Worm (Caenorhabditis elegans) whole organism, L4 larva: ENCODE results near the gene srt-8.

Source experiments
- D1046.2 ChIP-seq: fragments of 200-800 bp; sonication (Bioruptor generic); IDR thresholded peaks from 2 replicates; pipeline ENCODE4 v1.3.6; 2022; ENCODE audit warnings: missing genetic modification characterization, missing compliant biosample characterization
- F10B5.3 ChIP-seq: sonication (generic microtip); optimal IDR thresholded peaks from 2 replicates; lab custom pipeline; 2016; ENCODE audit warnings: mild to moderate bottlenecking, missing genetic modification characterization, missing compliant biosample characterization
- F37D6.2 ChIP-seq: sonication (generic microtip); optimal IDR thresholded peaks from 2 replicates; lab custom pipeline; 2016; ENCODE audit warnings: mild to moderate bottlenecking, missing genetic modification characterization, missing compliant biosample characterization
- Y105C5A.15 ChIP-seq: fragments of 200-800 bp; sonication (Bioruptor generic); IDR thresholded peaks from 2 replicates; pipeline ENCODE4 v1.3.6; 2022; ENCODE audit warnings: missing genetic modification characterization, missing compliant biosample characterization
- Y48G9A.11 ChIP-seq: fragments of 200-800 bp; sonication (Bioruptor generic); IDR thresholded peaks from 2 replicates; pipeline ENCODE4 v1.3.6; 2022; ENCODE audit warnings: missing genetic modification reagents, missing genetic modification characterization, missing compliant biosample characterization
- Y5F2A.4 ChIP-seq: fragments of 200-800 bp; sonication (Bioruptor generic); optimal IDR thresholded peaks from 2 replicates; lab custom pipeline; 2018; ENCODE audit warnings: mild to moderate bottlenecking, missing genetic modification characterization, missing compliant biosample characterization
- aha-1 ChIP-seq: fragments of 150-350 bp; peaks from one replicate; lab custom pipeline; 2014; ENCODE audit warnings: missing biosample characterization, missing genetic modification characterization
- arid-1 ChIP-seq: fragments of 200-800 bp; sonication (Bioruptor generic); conservative IDR thresholded peaks from 2 replicates; pipeline ENCODE4 v1.3.6; 2022; ENCODE audit warnings: missing genetic modification reagents, missing genetic modification characterization, missing compliant biosample characterization
- ceh-20 ChIP-seq: fragments of 200-800 bp; sonication (Bioruptor generic); IDR thresholded peaks from 2 replicates; pipeline ENCODE4 v1.3.6; 2022; ENCODE audit warnings: missing genetic modification reagents, missing genetic modification characterization, missing compliant biosample characterization
- ceh-28 ChIP-seq: fragments of 150-350 bp; optimal IDR thresholded peaks from 2 replicates; lab custom pipeline; 2014; ENCODE audit warnings: missing biosample characterization, missing genetic modification reagents, missing genetic modification characterization
- ceh-62 ChIP-seq: sonication (generic microtip); optimal IDR thresholded peaks from 2 replicates; lab custom pipeline; 2017; ENCODE audit warnings: missing biosample characterization, missing genetic modification characterization
- ces-1 ChIP-seq: fragments of 150-350 bp; sonication (generic microtip); optimal IDR thresholded peaks from 4 replicates; lab custom pipeline; 2014; ENCODE audit warnings: missing biosample characterization, missing genetic modification reagents, missing genetic modification characterization
- ctbp-1 ChIP-seq: fragments of 200-800 bp; sonication (Bioruptor generic); IDR thresholded peaks from 2 replicates; pipeline ENCODE4 v1.3.6; 2022; ENCODE audit warnings: missing genetic modification reagents, missing genetic modification characterization, missing compliant biosample characterization
- daf-8 ChIP-seq: fragments of 200-800 bp; sonication (Bioruptor generic); IDR thresholded peaks from 2 replicates; pipeline ENCODE4 v1.3.6; 2022; ENCODE audit warnings: missing genetic modification characterization, missing compliant biosample characterization
- dmd-6 ChIP-seq: fragments of 200-800 bp; sonication (Bioruptor generic); IDR thresholded peaks from 2 replicates; pipeline ENCODE4 v1.3.6; 2022; ENCODE audit warnings: missing genetic modification reagents, missing genetic modification characterization, missing compliant biosample characterization
- duxl-1 ChIP-seq: sonication (generic microtip); optimal IDR thresholded peaks from 2 replicates; lab custom pipeline; 2016; ENCODE audit warnings: mild to moderate bottlenecking, missing genetic modification characterization, moderate library complexity, missing compliant biosample characterization; ENCODE audit not compliant: poor library complexity
- egl-27 ChIP-seq: sonication (generic microtip); optimal IDR thresholded peaks from 3 replicates; lab custom pipeline; 2017; ENCODE audit warnings: missing biosample characterization, missing genetic modification reagents, missing genetic modification characterization
- egl-43 ChIP-seq: fragments of 200-800 bp; sonication (Bioruptor generic); IDR thresholded peaks from 2 replicates; pipeline ENCODE4 v1.3.6; 2022; ENCODE audit warnings: missing genetic modification reagents, missing genetic modification characterization, missing compliant biosample characterization
- gei-8 ChIP-seq: fragments of 200-800 bp; sonication (Bioruptor generic); optimal IDR thresholded peaks from 2 replicates; lab custom pipeline; 2018; ENCODE audit warnings: mild to moderate bottlenecking, missing genetic modification characterization, missing compliant biosample characterization
- jun-1 ChIP-seq: fragments of 150-350 bp; optimal IDR thresholded peaks from 2 replicates; lab custom pipeline; 2014; ENCODE audit warnings: missing biosample characterization, missing genetic modification reagents, missing genetic modification characterization
- lin-1 ChIP-seq: fragments of 200-800 bp; sonication (Bioruptor generic); IDR thresholded peaks from 2 replicates; pipeline ENCODE4 v1.3.6; 2022; ENCODE audit warnings: missing genetic modification reagents, missing genetic modification characterization, missing compliant biosample characterization
- lin-13 ChIP-seq: fragments of 150-350 bp; optimal IDR thresholded peaks from 2 replicates; lab custom pipeline; 2014; ENCODE audit warnings: missing biosample characterization, missing genetic modification reagents, missing genetic modification characterization
- lin-29 ChIP-seq: fragments of 200-800 bp; sonication (Bioruptor generic); IDR thresholded peaks from 2 replicates; pipeline ENCODE4 v1.3.6; 2022; ENCODE audit warnings: missing genetic modification reagents, missing genetic modification characterization, missing compliant biosample characterization
- mxl-2 ChIP-seq: fragments of 200-800 bp; sonication (Bioruptor generic); conservative IDR thresholded peaks from 2 replicates; pipeline ENCODE4 v1.3.6; 2022; ENCODE audit warnings: missing genetic modification reagents, missing genetic modification characterization, missing compliant biosample characterization
- nhr-237 ChIP-seq: sonication (generic microtip); optimal IDR thresholded peaks from 2 replicates; lab custom pipeline; 2017; ENCODE audit warnings: missing biosample characterization, missing genetic modification characterization
- nhr-25 ChIP-seq: sonication (generic microtip); optimal IDR thresholded peaks from 2 replicates; lab custom pipeline; 2017; ENCODE audit warnings: missing genetic modification characterization, mild to moderate bottlenecking, missing compliant biosample characterization, antibody characterized with exemption, moderate library complexity, borderline replicate concordance; ENCODE audit not compliant: insufficient read depth
- nhr-28 ChIP-seq: fragments of 150-350 bp; optimal IDR thresholded peaks from 2 replicates; lab custom pipeline; 2014; ENCODE audit warnings: missing biosample characterization, missing genetic modification characterization
- nhr-48 ChIP-seq: sonication (generic microtip); optimal IDR thresholded peaks from 2 replicates; lab custom pipeline; 2016; ENCODE audit warnings: mild to moderate bottlenecking, missing genetic modification characterization, missing compliant biosample characterization
- nhr-6 ChIP-seq: fragments of 150-350 bp; optimal IDR thresholded peaks from 2 replicates; lab custom pipeline; 2014; ENCODE audit warnings: missing biosample characterization, missing genetic modification characterization
- pqm-1 ChIP-seq: sonication (generic microtip); optimal IDR thresholded peaks from 2 replicates; lab custom pipeline; 2017; ENCODE audit warnings: missing biosample characterization, missing genetic modification characterization
- saeg-2 ChIP-seq: fragments of 200-800 bp; sonication (Bioruptor generic); IDR thresholded peaks from 2 replicates; pipeline ENCODE4 v1.3.6; 2022; ENCODE audit warnings: missing genetic modification reagents, missing genetic modification characterization, missing compliant biosample characterization
- sdz-12 ChIP-seq: fragments of 200-800 bp; sonication (Bioruptor generic); optimal IDR thresholded peaks from 2 replicates; lab custom pipeline; 2018; ENCODE audit warnings: mild to moderate bottlenecking, missing genetic modification characterization, missing compliant biosample characterization
- snpc-4 ChIP-seq: fragments of 150-350 bp; optimal IDR thresholded peaks from 2 replicates; lab custom pipeline; 2014; ENCODE audit warnings: missing biosample characterization, missing genetic modification characterization
- spr-3 ChIP-seq: fragments of 200-800 bp; sonication (Bioruptor generic); optimal IDR thresholded peaks from 2 replicates; lab custom pipeline; 2018; ENCODE audit warnings: mild to moderate bottlenecking, missing genetic modification characterization, missing compliant biosample characterization
- tag-97 ChIP-seq: fragments of 200-800 bp; sonication (Bioruptor generic); IDR thresholded peaks from 2 replicates; pipeline ENCODE4 v1.3.6; 2022; ENCODE audit warnings: missing genetic modification characterization, missing compliant biosample characterization
- vab-7 ChIP-seq: fragments of 200-800 bp; sonication (Bioruptor generic); IDR thresholded peaks from 2 replicates; pipeline ENCODE4 v1.3.6; 2022; ENCODE audit warnings: missing genetic modification reagents, missing genetic modification characterization, missing compliant biosample characterization
- zip-2 ChIP-seq: fragments of 150-350 bp; optimal IDR thresholded peaks from 2 replicates; lab custom pipeline; 2014; ENCODE audit warnings: missing biosample characterization, missing genetic modification characterization
- ztf-11 ChIP-seq: fragments of 150-350 bp; optimal IDR thresholded peaks from 2 replicates; lab custom pipeline; 2014; ENCODE audit warnings: missing biosample characterization, missing genetic modification characterization
- ztf-7 ChIP-seq: fragments of 150-350 bp; optimal IDR thresholded peaks from 2 replicates; lab custom pipeline; 2014; ENCODE audit warnings: missing biosample characterization, missing genetic modification characterization

srt-8 gene

ce11 chrV:3113751-3114150 lies 27.4 kb downstream of the srt-8 start, which contains the start of gene Y73C8C.8:
Gene Y73C8C.8 (minus strand): TSS chrV:3113851.
- no peak for TF ChIP-seq ztf-11 (tag; lab: Kevin White, UChicago)
- no peak for TF ChIP-seq Y48G9A.11 (GFP tag; lab: Robert Waterston, UW)
- TF ChIP-seq ztf-7 (tag; lab: Kevin White, UChicago) = no peak
- TF ChIP-seq tag-97 (GFP tag; lab: Robert Waterston, UW) = no peak
- no peak for TF ChIP-seq vab-7 (GFP tag; lab: Robert Waterston, UW)
- no peak for TF ChIP-seq arid-1 (GFP tag; lab: Robert Waterston, UW)
- TF ChIP-seq zip-2 (tag; lab: Kevin White, UChicago) = no peak
- no peak for TF ChIP-seq Y5F2A.4 (GFP tag; lab: Kevin White, UChicago)
- TF ChIP-seq egl-43 (GFP tag; lab: Robert Waterston, UW) = no peak
- no peak for TF ChIP-seq egl-27 (tag; lab: Kevin White, UChicago)
- no peak for TF ChIP-seq ceh-20 (GFP tag; lab: Robert Waterston, UW)
- TF ChIP-seq ceh-62 (tag; lab: Kevin White, UChicago) = no peak
- TF ChIP-seq saeg-2 (GFP tag; lab: Robert Waterston, UW) = no peak
- no peak for TF ChIP-seq gei-8
- no peak for TF ChIP-seq nhr-25 (tag; lab: Kevin White, UChicago)
- TF ChIP-seq lin-29 = no peak
- no peak for TF ChIP-seq lin-1 (GFP tag; lab: Robert Waterston, UW)
- no peak for TF ChIP-seq nhr-6 (tag; lab: Kevin White, UChicago)
- TF ChIP-seq sdz-12 (GFP tag; lab: Kevin White, UChicago) = no peak
- TF ChIP-seq D1046.2 = no peak

ce11 chrV:3114973-3115372 lies 28.6 kb downstream of the srt-8 start, which contains the start of gene Y73C8C.3:
Gene Y73C8C.3 (plus strand): TSS chrV:3115273.
- TF ChIP-seq jun-1 (tag; lab: Kevin White, UChicago) = no peak
- TF ChIP-seq nhr-237 (tag; lab: Kevin White, UChicago) = no peak
- no peak for TF ChIP-seq snpc-4 (tag; lab: Kevin White, UChicago)
- TF ChIP-seq nhr-48 (tag; lab: Kevin White, UChicago) = no peak
- no peak for TF ChIP-seq Y105C5A.15 (GFP tag; lab: Robert Waterston, UW)
- TF ChIP-seq duxl-1 = no peak
- TF ChIP-seq F37D6.2 (tag; lab: Kevin White, UChicago) = no peak
- TF ChIP-seq aha-1 = no peak
- TF ChIP-seq sdz-12 (GFP tag; lab: Kevin White, UChicago) = no peak
- no peak for TF ChIP-seq lin-29
- TF ChIP-seq ctbp-1 (GFP tag; lab: Robert Waterston, UW) = no peak
- TF ChIP-seq zip-2 (tag; lab: Kevin White, UChicago) = no peak
- no peak for TF ChIP-seq lin-13
- TF ChIP-seq ces-1 (GFP tag; lab: Kevin White, UChicago) = no peak
- TF ChIP-seq daf-8 (GFP tag; lab: Robert Waterston, UW) = no peak
- TF ChIP-seq ceh-28 (tag; lab: Kevin White, UChicago) = no peak
- TF ChIP-seq F10B5.3 (tag; lab: Kevin White, UChicago) = no peak
- no peak for TF ChIP-seq arid-1 (GFP tag; lab: Robert Waterston, UW)
- TF ChIP-seq dmd-6 (GFP tag; lab: Robert Waterston, UW) = no peak
- no peak for TF ChIP-seq mxl-2 (GFP tag; lab: Robert Waterston, UW)

- TF ChIP-seq nhr-28 (peak; percentile 92), pqm-1 (tag; lab: Kevin White, UChicago) (peak; percentile 52), dmd-6 (GFP tag; lab: Robert Waterston, UW) (peak; percentile 50), spr-3 (no peak)
- TF ChIP-seq, all 104 proteins: peak for 3
Observed at ce11 chrV:3118167-3118566, 31.8 kb downstream of the srt-8 start, which contains the start of gene clec-210. Gene clec-210 (plus strand): TSS chrV:3118377.
